Fruit fly (Drosophila melanogaster) whole organism, adult: ENCODE measurements around the gene Hr4.

ENCODE experiments used
- CG14711 ChIP-seq: fragments of 200-800 bp; sonication (Bioruptor generic); optimal IDR thresholded peaks from 2 replicates; lab custom pipeline; 2018; ENCODE audit warnings: missing biosample characterization, mild to moderate bottlenecking, missing genetic modification characterization, moderate library complexity
- CG1620 ChIP-seq: fragments of 200-800 bp; sonication (Bioruptor generic); optimal IDR thresholded peaks from 2 replicates; lab custom pipeline; 2016; ENCODE audit warnings: missing biosample characterization, missing genetic modification characterization
- CG7045 ChIP-seq: fragments of 200-800 bp; sonication (Bioruptor generic); optimal IDR thresholded peaks from 2 replicates; lab custom pipeline; 2017; ENCODE audit warnings: missing biosample characterization, mild to moderate bottlenecking, missing genetic modification characterization
- CG7101 ChIP-seq: fragments of 200-800 bp; sonication (Bioruptor generic); optimal IDR thresholded peaks from 2 replicates; lab custom pipeline; 2018; ENCODE audit warnings: missing biosample characterization, mild to moderate bottlenecking, missing genetic modification characterization, moderate library complexity
- Clk ChIP-seq: fragments of 200-800 bp; sonication (Bioruptor generic); optimal IDR thresholded peaks from 2 replicates; lab custom pipeline; 2017; ENCODE audit warnings: missing biosample characterization, missing genetic modification characterization
- Crg-1 ChIP-seq: fragments of 200-800 bp; sonication (Bioruptor generic); optimal IDR thresholded peaks from 2 replicates; lab custom pipeline; 2016; ENCODE audit warnings: missing biosample characterization, missing genetic modification characterization
- cic ChIP-seq: fragments of 200-800 bp; sonication (Bioruptor generic); optimal IDR thresholded peaks from 2 replicates; lab custom pipeline; 2017; ENCODE audit warnings: missing biosample characterization, mild to moderate bottlenecking, missing genetic modification characterization, moderate library complexity
- kay ChIP-seq: fragments of 200-800 bp; sonication (Bioruptor generic); peaks from one replicate; lab custom pipeline; 2016; ENCODE audit warnings: missing biosample characterization, missing genetic modification characterization, borderline replicate concordance
- pad ChIP-seq: fragments of 200-800 bp; sonication (Bioruptor generic); optimal IDR thresholded peaks from 3 replicates; lab custom pipeline; 2017; ENCODE audit warnings: missing biosample characterization, missing genetic modification characterization, mild to moderate bottlenecking, moderate library complexity, missing genetic modification reagents
- tj ChIP-seq: fragments of 200-800 bp; sonication (Bioruptor generic); optimal IDR thresholded peaks from 3 replicates; lab custom pipeline; 2017; ENCODE audit warnings: missing biosample characterization, mild to moderate bottlenecking, missing genetic modification characterization, moderate library complexity

DNA sequence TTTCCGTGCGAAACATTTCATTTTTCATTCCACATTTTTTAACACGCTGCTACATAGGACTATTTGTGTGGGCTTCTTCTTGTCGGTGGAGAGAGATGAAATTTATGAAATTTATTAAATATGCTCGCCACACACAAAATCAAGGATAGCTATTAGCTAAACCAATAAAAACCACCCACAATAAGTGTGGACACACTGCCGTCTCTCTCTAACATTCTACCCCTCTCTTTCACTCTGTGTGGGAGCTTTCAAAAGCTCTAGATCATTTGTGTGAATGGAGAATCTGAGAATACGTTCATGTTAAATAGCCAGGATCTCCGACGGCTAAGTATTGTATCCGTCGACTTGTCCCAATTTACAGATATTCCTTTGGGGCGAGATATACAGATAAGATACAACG is 95.9 kb downstream of the Hr4 start:
- TF ChIP-seq cic (GFP tag; lab: Kevin White, UChicago) (no peak), CG1620 (GFP tag; lab: Kevin White, UChicago) (no peak), CG7101 (tag; lab: Kevin White, UChicago) (no peak), tj (no peak), pad (GFP tag; lab: Kevin White, UChicago) (no peak), Crg-1 (no peak), CG14711 (tag; lab: Kevin White, UChicago) (no peak), Clk (no peak), kay (GFP tag; lab: Kevin White, UChicago) (no peak), CG7045 (GFP tag; lab: Kevin White, UChicago) (no peak)
